Worm (Caenorhabditis elegans): Measurements from ENCODE around the gene phlp-2.

The phlp-2 gene

ce11 chrIII:4196301-4196987, 12.8 kb upstream of the phlp-2 start (continued):
- peak; percentile 19 for TF ChIP-seq nhr-90 (tag; optimal IDR thresholded peaks at IDR 0.05; ENCODE audit: poor library complexity)
- TF ChIP-seq nhr-19 (GFP tag; conservative IDR thresholded peaks at IDR 0.05): peak; percentile 56
- no peak for TF ChIP-seq pqm-1 (tag; optimal IDR thresholded peaks at IDR 0.05)
- TF ChIP-seq C16A3.4 (tag; optimal IDR thresholded peaks at IDR 0.05): peak; percentile 21
- TF ChIP-seq swsn-7 (tag; optimal IDR thresholded peaks at IDR 0.05): peak; percentile 55
- TF ChIP-seq ztf-11 (tag; optimal IDR thresholded peaks at IDR 0.05): peak in 1 of 2 experiments; percentile 58
- TF ChIP-seq hlh-4 (tag; optimal IDR thresholded peaks at IDR 0.05): no peak
- TF ChIP-seq jun-1 (tag; optimal IDR thresholded peaks at IDR 0.05): no peak
- TF ChIP-seq vab-15 (tag; optimal IDR thresholded peaks at IDR 0.05): no peak
- TF ChIP-seq unc-86 (tag; optimal IDR thresholded peaks at IDR 0.05): peak; percentile 73
- TF ChIP-seq lin-35 (GFP tag; optimal IDR thresholded peaks at IDR 0.05): peak in 1 of 2 experiments; percentile 69
- no peak for TF ChIP-seq mab-9 (GFP tag; IDR thresholded peaks at IDR 0.05)
- TF ChIP-seq zip-4 (GFP tag; optimal IDR thresholded peaks at IDR 0.05): peak; percentile 15
- TF ChIP-seq nhr-85 (tag): peak; percentile 76
- TF ChIP-seq nhr-77 (tag; optimal IDR thresholded peaks at IDR 0.05): peak; percentile 2
- peak; percentile 71 for TF ChIP-seq irx-1 (tag; optimal IDR thresholded peaks at IDR 0.05)
- no peak for TF ChIP-seq ama-1 (optimal IDR thresholded peaks at IDR 0.05)
- no peak for TF ChIP-seq unc-30 (tag; optimal IDR thresholded peaks at IDR 0.05)
- TF ChIP-seq aly-2 (tag; optimal IDR thresholded peaks at IDR 0.05): no peak
- TF ChIP-seq elt-2 (tag; optimal IDR thresholded peaks at IDR 0.05): no peak
- peak; percentile 60 for TF ChIP-seq snu-23 (GFP tag; optimal IDR thresholded peaks at IDR 0.05)
- peak; percentile 50 for TF ChIP-seq nhr-20 (tag; optimal IDR thresholded peaks at IDR 0.05)
- TF ChIP-seq zag-1 (tag; optimal IDR thresholded peaks at IDR 0.05): no peak
- no peak for TF ChIP-seq unc-130 (tag; optimal IDR thresholded peaks at IDR 0.05)
- peak; percentile 69 for TF ChIP-seq isw-1 (GFP tag; IDR thresholded peaks at IDR 0.05)
- peak; percentile 3 for TF ChIP-seq fos-1 (tag; optimal IDR thresholded peaks at IDR 0.05)
- peak; percentile 47 for TF ChIP-seq fkh-4 (tag; optimal IDR thresholded peaks at IDR 0.05; ENCODE audit: borderline replicate concordance)
- no peak for TF ChIP-seq ztf-4 (tag; optimal IDR thresholded peaks at IDR 0.05)
- TF ChIP-seq ceh-88 (GFP tag; IDR thresholded peaks at IDR 0.05): peak; percentile 38; the same call in 1 of the 2 replicates
- peak; percentile 84 for TF ChIP-seq nhr-71 (tag; optimal IDR thresholded peaks at IDR 0.05)
- peak; percentile 47 to 71 (median 47) for TF ChIP-seq dpl-1 (GFP tag; optimal IDR thresholded peaks at IDR 0.05)
- TF ChIP-seq pax-3 (tag; optimal IDR thresholded peaks at IDR 0.05): peak; percentile 64
- TF ChIP-seq alr-1 (tag; optimal IDR thresholded peaks at IDR 0.05; ENCODE audit: borderline replicate concordance): no peak

ce11 chrIII:4196988-4197384, 12.3 kb upstream of the phlp-2 start, which contains the start of gene asd-1:
TSS of gene asd-1 (plus strand) at chrIII:4197285.
- TF ChIP-seq unc-30 (tag; optimal IDR thresholded peaks at IDR 0.05): no peak
- TF ChIP-seq mef-2 (tag; optimal IDR thresholded peaks at IDR 0.05): no peak
- TF ChIP-seq sptf-1 (tag; optimal IDR thresholded peaks at IDR 0.05): no peak
- TF ChIP-seq lin-39 (tag; optimal IDR thresholded peaks at IDR 0.05): no peak

ce11 chrIII:4204072-4204471, 5.2 kb upstream of the phlp-2 start, which contains the start of the genes pelo-1 and R74.7:
TSS of gene pelo-1 (minus strand) at chrIII:4204222.
TSS of gene R74.7 (plus strand) at chrIII:4204429.
- no peak for TF ChIP-seq nhr-28 (tag; optimal IDR thresholded peaks at IDR 0.05)
- TF ChIP-seq dsc-1 (tag; optimal IDR thresholded peaks at IDR 0.05): no peak
- peak; percentile 79 for TF ChIP-seq skn-1 (tag; optimal IDR thresholded peaks at IDR 0.05)
- no peak for TF ChIP-seq vab-15 (tag; optimal IDR thresholded peaks at IDR 0.05)
- TF ChIP-seq lin-15B (tag; optimal IDR thresholded peaks at IDR 0.05): peak; percentile 21
- peak; percentile 8 for TF ChIP-seq lin-39 (tag; optimal IDR thresholded peaks at IDR 0.05)
- TF ChIP-seq tbx-2 (tag; optimal IDR thresholded peaks at IDR 0.05): no peak
- TF ChIP-seq ceh-82 (tag; optimal IDR thresholded peaks at IDR 0.05): peak in 2 of 3 experiments; percentile 11 to 38
- peak in 1 of 3 experiments; percentile 29 for TF ChIP-seq dpl-1 (GFP tag; optimal IDR thresholded peaks at IDR 0.05)
- peak; percentile 36 for TF ChIP-seq lin-14 (GFP tag; optimal IDR thresholded peaks at IDR 0.05)
- TF ChIP-seq nhr-77 (tag; optimal IDR thresholded peaks at IDR 0.05): no peak
- TF ChIP-seq sptf-1 (tag; optimal IDR thresholded peaks at IDR 0.05): no peak
- no peak for TF ChIP-seq xbp-1 (tag; optimal IDR thresholded peaks at IDR 0.05)
- TF ChIP-seq lin-13 (GFP tag; optimal IDR thresholded peaks at IDR 0.05): no peak
- TF ChIP-seq aha-1 (tag; optimal IDR thresholded peaks at IDR 0.05): no peak
- TF ChIP-seq nhr-71 (tag; optimal IDR thresholded peaks at IDR 0.05): peak; percentile 41
- TF ChIP-seq swsn-7 (tag; optimal IDR thresholded peaks at IDR 0.05): peak; percentile 2
- no peak for TF ChIP-seq unc-30 (tag; optimal IDR thresholded peaks at IDR 0.05)
- TF ChIP-seq efl-1 (optimal IDR thresholded peaks at IDR 0.05): peak; percentile 19 to 33
- TF ChIP-seq efl-1 (GFP tag; optimal IDR thresholded peaks at IDR 0.05 in 1 of 2): peak in 1 of 2 experiments; percentile 25
- no peak for TF ChIP-seq hlh-4 (tag; optimal IDR thresholded peaks at IDR 0.05)
- TF ChIP-seq ces-1 (GFP tag; optimal IDR thresholded peaks at IDR 0.05): no peak
- peak in 1 of 2 experiments; percentile 47 for TF ChIP-seq lin-35 (GFP tag; optimal IDR thresholded peaks at IDR 0.05)
- peak; percentile 29 for TF ChIP-seq blmp-1 (tag; optimal IDR thresholded peaks at IDR 0.05)
